Fruit fly (Drosophila melanogaster) whole organism, embryonic: Measurements from ENCODE around the gene CG33664.

Experiments
- Aef1 ChIP-seq: fragments of 200-800 bp; sonication (Bioruptor generic); IDR thresholded peaks from 3 replicates; pipeline ENCODE4 v1.3.6; 2022; ENCODE audit warnings: missing biosample characterization, missing genetic modification characterization
- CG10959 ChIP-seq: fragments of 200-800 bp; sonication (Bioruptor generic); IDR thresholded peaks from 2 replicates; pipeline ENCODE4 v1.3.6; 2022; ENCODE audit warnings: missing biosample characterization, missing genetic modification characterization
- CG11093 ChIP-seq: fragments of 200-800 bp; sonication (Bioruptor generic); IDR thresholded peaks from 3 replicates; pipeline ENCODE4 v1.3.6; 2022; ENCODE audit warnings: missing biosample characterization, missing genetic modification characterization
- CG11695 ChIP-seq: fragments of 200-800 bp; sonication (Bioruptor generic); IDR thresholded peaks from 3 replicates; pipeline ENCODE4 v1.3.6; 2022; ENCODE audit warnings: missing biosample characterization, missing genetic modification characterization
- CG13624 ChIP-seq: fragments of 200-800 bp; sonication (Bioruptor generic); optimal IDR thresholded peaks from 2 replicates; lab custom pipeline; 2016; ENCODE audit warnings: missing biosample characterization, missing genetic modification characterization
- CG14441 ChIP-seq: fragments of 200-800 bp; sonication (Bioruptor generic); IDR thresholded peaks from 2 replicates; pipeline ENCODE4 v1.3.6; 2022; ENCODE audit warnings: missing biosample characterization, missing genetic modification characterization
- CG1603 ChIP-seq: fragments of 200-800 bp; sonication (Bioruptor generic); optimal IDR thresholded peaks from 2 replicates; lab custom pipeline; 2019; ENCODE audit warnings: missing biosample characterization, mild to moderate bottlenecking, missing genetic modification characterization, moderate library complexity
- CG17802 ChIP-seq: fragments of 200-800 bp; sonication (Bioruptor generic); optimal IDR thresholded peaks from 2 replicates; lab custom pipeline; 2018; ENCODE audit warnings: missing biosample characterization, mild to moderate bottlenecking, missing genetic modification characterization, moderate library complexity
- CG2116 ChIP-seq: fragments of 200-800 bp; sonication (Bioruptor generic); optimal IDR thresholded peaks from 3 replicates; lab custom pipeline; 2018; ENCODE audit warnings: missing biosample characterization, mild to moderate bottlenecking, missing genetic modification characterization
- CG30403 ChIP-seq: fragments of 200-800 bp; sonication (Bioruptor generic); optimal IDR thresholded peaks from 3 replicates; lab custom pipeline; 2016; ENCODE audit warnings: missing biosample characterization, missing genetic modification characterization
- CG3838 ChIP-seq: fragments of 200-800 bp; sonication (Bioruptor generic); optimal IDR thresholded peaks from 3 replicates; lab custom pipeline; 2016; ENCODE audit warnings: missing biosample characterization, missing genetic modification characterization
- CG42726 ChIP-seq: fragments of 200-800 bp; sonication (Bioruptor generic); IDR thresholded peaks from 2 replicates; pipeline ENCODE4 v1.3.6; 2022; ENCODE audit warnings: missing biosample characterization, missing genetic modification characterization; ENCODE audit not compliant: partially characterized antibody
- CG7839 ChIP-seq: fragments of 200-800 bp; sonication (Bioruptor generic); optimal IDR thresholded peaks from 3 replicates; lab custom pipeline; 2018; ENCODE audit warnings: missing biosample characterization, mild to moderate bottlenecking, missing genetic modification characterization, moderate library complexity
- CG7963 ChIP-seq: fragments of 200-800 bp; sonication (Bioruptor generic); IDR thresholded peaks from 3 replicates; pipeline ENCODE4 v1.3.6; 2022; ENCODE audit warnings: missing biosample characterization, missing genetic modification characterization; ENCODE audit not compliant: partially characterized antibody
- CG8281 ChIP-seq: fragments of 200-800 bp; sonication (Bioruptor generic); optimal IDR thresholded peaks from 2 replicates; lab custom pipeline; 2018; ENCODE audit warnings: missing biosample characterization, mild to moderate bottlenecking, missing genetic modification characterization, moderate library complexity
- CG9817 ChIP-seq: fragments of 200-800 bp; sonication (Bioruptor generic); optimal IDR thresholded peaks from 2 replicates; lab custom pipeline; 2018; ENCODE audit warnings: missing biosample characterization, mild to moderate bottlenecking, missing genetic modification characterization, moderate library complexity
- CrebB ChIP-seq: fragments of 200-800 bp; sonication (Bioruptor generic); optimal IDR thresholded peaks from 3 replicates; lab custom pipeline; 2018; ENCODE audit warnings: missing biosample characterization, mild to moderate bottlenecking, missing genetic modification characterization
- D ChIP-seq, 2 experiments: fragments of 200-800 bp in 1 of 2; fragments of >200 bp in 1 of 2; sonication (Bioruptor generic) in 1 of 2; optimal IDR thresholded peaks; 2 replicates in 1 of 2; 3 replicates in 1 of 2; lab custom pipeline; 2017; ENCODE audit warnings: mild to moderate bottlenecking in 1 of 2, missing biosample characterization in 1 of 2, missing genetic modification characterization in 1 of 2, missing genetic modification reagents in 1 of 2
- Dbx ChIP-seq: fragments of 200-800 bp; sonication (Bioruptor generic); IDR thresholded peaks from 3 replicates; pipeline ENCODE4 v1.3.6; 2022; ENCODE audit warnings: missing biosample characterization, missing genetic modification characterization
- Dip3 ChIP-seq: fragments of 200-800 bp; sonication (Bioruptor generic); optimal IDR thresholded peaks from 3 replicates; lab custom pipeline; 2016; ENCODE audit warnings: missing biosample characterization, missing genetic modification characterization
- Drgx ChIP-seq: fragments of 200-800 bp; sonication (Bioruptor generic); IDR thresholded peaks from 2 replicates; pipeline ENCODE4 v1.3.6; 2022; ENCODE audit warnings: missing biosample characterization, missing genetic modification characterization
- Fer2 ChIP-seq: fragments of 200-800 bp; sonication (Bioruptor generic); optimal IDR thresholded peaks from 2 replicates; lab custom pipeline; 2018; ENCODE audit warnings: missing biosample characterization, mild to moderate bottlenecking, missing genetic modification characterization, moderate library complexity
- HHEX ChIP-seq: fragments of 200-800 bp; sonication (Bioruptor generic); optimal IDR thresholded peaks from 3 replicates; lab custom pipeline; 2017; ENCODE audit warnings: missing biosample characterization, mild to moderate bottlenecking, missing genetic modification characterization, missing genetic modification reagents
- HLH3B ChIP-seq: fragments of 200-800 bp; sonication (Bioruptor generic); IDR thresholded peaks from 2 replicates; pipeline ENCODE4 v1.3.6; 2022; ENCODE audit warnings: missing biosample characterization, missing genetic modification characterization
- Hr3 ChIP-seq: fragments of 200-800 bp; sonication (Bioruptor generic); optimal IDR thresholded peaks from 3 replicates; lab custom pipeline; 2016; ENCODE audit warnings: missing biosample characterization, missing genetic modification characterization
- Hr39 ChIP-seq: fragments of >200 bp; optimal IDR thresholded peaks from 2 replicates; lab custom pipeline; 2017
- Lhr ChIP-seq: fragments of 200-800 bp; sonication (Bioruptor generic); optimal IDR thresholded peaks from 3 replicates; lab custom pipeline; 2017; ENCODE audit warnings: mild to moderate bottlenecking, missing biosample characterization, missing genetic modification reagents, missing genetic modification characterization
- Spps ChIP-seq: fragments of 200-800 bp; sonication (Bioruptor generic); optimal IDR thresholded peaks from 2 replicates; lab custom pipeline; 2018; ENCODE audit warnings: missing biosample characterization, mild to moderate bottlenecking, missing genetic modification characterization
- ac ChIP-seq: fragments of 200-800 bp; sonication (Bioruptor generic); optimal IDR thresholded peaks from 3 replicates; lab custom pipeline; 2017; ENCODE audit warnings: missing biosample characterization, mild to moderate bottlenecking, missing genetic modification characterization
- al ChIP-seq: fragments of 200-800 bp; sonication (Bioruptor generic); IDR thresholded peaks from 2 replicates; pipeline ENCODE4 v1.3.6; 2022; ENCODE audit warnings: missing biosample characterization, missing genetic modification characterization
- bcd ChIP-seq: fragments of 200-800 bp; sonication (Bioruptor generic); optimal IDR thresholded peaks from 2 replicates; lab custom pipeline; 2017; ENCODE audit warnings: missing biosample characterization, mild to moderate bottlenecking, missing genetic modification characterization
- bigmax ChIP-seq: fragments of 200-800 bp; sonication (Bioruptor generic); optimal IDR thresholded peaks from 2 replicates; lab custom pipeline; 2018; ENCODE audit warnings: missing biosample characterization, mild to moderate bottlenecking, missing genetic modification characterization
- caup ChIP-seq: fragments of 200-800 bp; sonication (Bioruptor generic); optimal IDR thresholded peaks from 3 replicates; lab custom pipeline; 2017; ENCODE audit warnings: missing biosample characterization, mild to moderate bottlenecking, missing genetic modification characterization, moderate library complexity; ENCODE audit not compliant: severe bottlenecking
- danr ChIP-seq: fragments of 200-800 bp; sonication (Bioruptor generic); IDR thresholded peaks from 2 replicates; pipeline ENCODE4 v1.3.6; 2022; ENCODE audit warnings: missing biosample characterization, missing genetic modification characterization
- dati ChIP-seq: fragments of 200-800 bp; sonication (Bioruptor generic); IDR thresholded peaks from 2 replicates; pipeline ENCODE4 v1.3.6; 2022; ENCODE audit warnings: missing biosample characterization, missing genetic modification characterization
- exex ChIP-seq: fragments of 200-800 bp; sonication (Bioruptor generic); optimal IDR thresholded peaks from 4 replicates; lab custom pipeline; 2018; ENCODE audit warnings: missing biosample characterization, mild to moderate bottlenecking, missing genetic modification characterization, moderate library complexity
- fru ChIP-seq: fragments of >200 bp; optimal IDR thresholded peaks from 2 replicates; lab custom pipeline; 2017
- hb ChIP-seq: fragments of 200-800 bp; sonication (Bioruptor generic); IDR thresholded peaks from 3 replicates; pipeline ENCODE4 v1.3.6; 2022; ENCODE audit warnings: missing biosample characterization, missing genetic modification characterization; ENCODE audit not compliant: partially characterized antibody
- inv ChIP-seq: fragments of 200-800 bp; sonication (Bioruptor generic); IDR thresholded peaks from 2 replicates; pipeline ENCODE4 v1.3.6; 2022; ENCODE audit warnings: missing biosample characterization, missing genetic modification characterization; ENCODE audit not compliant: partially characterized antibody
- jigr1 ChIP-seq: fragments of 200-800 bp; sonication (Bioruptor generic); IDR thresholded peaks from 3 replicates; pipeline ENCODE4 v1.3.6; 2022; ENCODE audit warnings: missing biosample characterization, missing genetic modification characterization
- klu ChIP-seq: fragments of 200-800 bp; sonication (Bioruptor generic); IDR thresholded peaks from 2 replicates; pipeline ENCODE4 v1.3.6; 2022; ENCODE audit warnings: missing biosample characterization, missing genetic modification characterization
- lbe ChIP-seq: fragments of 200-800 bp; sonication (Bioruptor generic); optimal IDR thresholded peaks from 2 replicates; lab custom pipeline; 2016; ENCODE audit warnings: missing biosample characterization, mild to moderate bottlenecking, missing genetic modification characterization
- lmd ChIP-seq: fragments of 200-800 bp; sonication (Bioruptor generic); IDR thresholded peaks from 2 replicates; pipeline ENCODE4 v1.3.6; 2022; ENCODE audit warnings: missing biosample characterization, missing genetic modification characterization
- repo ChIP-seq: fragments of 200-800 bp; sonication (Bioruptor generic); optimal IDR thresholded peaks from 2 replicates; lab custom pipeline; 2016; ENCODE audit warnings: missing biosample characterization, missing genetic modification characterization
- salm ChIP-seq: fragments of 200-800 bp; sonication (Bioruptor generic); optimal IDR thresholded peaks from 2 replicates; lab custom pipeline; 2018; ENCODE audit warnings: missing biosample characterization, mild to moderate bottlenecking, missing genetic modification characterization
- schlank ChIP-seq: fragments of 200-800 bp; sonication (Bioruptor generic); optimal IDR thresholded peaks from 2 replicates; lab custom pipeline; 2018; ENCODE audit warnings: missing biosample characterization, mild to moderate bottlenecking, missing genetic modification characterization
- sens-2 ChIP-seq: fragments of 200-800 bp; sonication (Bioruptor generic); IDR thresholded peaks from 2 replicates; pipeline ENCODE4 v1.3.6; 2022; ENCODE audit warnings: missing biosample characterization, missing genetic modification characterization
- sna ChIP-seq: fragments of 200-800 bp; sonication (Bioruptor generic); IDR thresholded peaks from 2 replicates; pipeline ENCODE4 v1.3.6; 2022; ENCODE audit warnings: missing biosample characterization, missing genetic modification characterization; ENCODE audit not compliant: partially characterized antibody
- tup ChIP-seq: fragments of 200-800 bp; sonication (Bioruptor generic); optimal IDR thresholded peaks from 2 replicates; lab custom pipeline; 2016; ENCODE audit warnings: missing biosample characterization, mild to moderate bottlenecking, missing genetic modification characterization, moderate library complexity

Gene CG33664

DNA sequence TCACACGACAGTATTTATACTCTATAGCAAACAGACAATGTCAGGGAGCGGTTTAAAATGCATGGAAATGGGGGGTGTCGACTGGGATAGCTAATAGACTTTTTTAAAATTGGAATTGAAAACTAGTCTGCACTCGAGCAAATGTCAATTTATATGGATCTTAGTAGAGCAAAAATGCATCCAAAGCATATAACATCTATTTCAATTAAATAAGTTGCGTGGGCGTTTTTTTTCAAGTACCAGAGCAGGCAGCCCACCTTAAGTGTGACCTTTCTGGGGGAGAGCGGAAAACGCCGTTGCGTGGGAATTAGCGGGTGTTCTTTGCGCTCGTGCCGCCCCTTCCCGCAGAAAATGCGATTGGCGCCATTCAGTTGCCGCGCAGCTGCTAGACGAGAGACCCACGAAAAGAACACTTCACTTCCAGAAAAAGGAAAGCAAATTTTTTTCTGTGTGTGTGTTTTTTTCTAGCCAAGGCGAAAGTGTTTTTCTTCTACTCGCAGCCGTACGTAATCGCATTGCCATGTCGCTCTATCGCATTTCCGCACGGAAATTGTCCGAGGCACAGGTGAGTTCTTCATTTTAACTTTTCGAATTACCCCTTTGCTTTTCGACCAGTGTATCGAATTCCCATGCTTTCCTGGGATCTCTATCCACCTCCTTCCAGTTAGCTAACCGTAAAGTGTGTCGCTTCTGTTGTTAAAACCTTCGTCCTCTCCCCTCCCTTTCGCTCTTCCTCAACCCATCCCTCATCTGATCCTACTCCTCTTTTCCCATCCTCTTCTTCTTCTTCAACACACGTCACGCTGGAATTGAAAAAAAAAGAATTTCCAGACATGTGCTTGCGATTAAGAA, 31.9 kb upstream of the CG33664 start (continued):
- no peak for TF ChIP-seq Aef1 (GFP tag; lab: Robert Waterston, UW)
- no peak for TF ChIP-seq CG7963 (GFP tag; lab: Robert Waterston, UW)
- TF ChIP-seq klu (GFP tag; lab: Robert Waterston, UW): peak; percentile 87; the same call in 1 of the 2 replicates
- no peak for TF ChIP-seq tup (GFP tag; lab: Kevin White, UChicago)
- TF ChIP-seq Spps (tag; lab: Kevin White, UChicago): no peak
- peak; percentile 13 for TF ChIP-seq CG13624 (GFP tag; lab: Kevin White, UChicago)
- no peak for TF ChIP-seq CG9817 (tag; lab: Kevin White, UChicago)
- TF ChIP-seq CG10959: no peak
- no peak for TF ChIP-seq bigmax (GFP tag; lab: Kevin White, UChicago)
- TF ChIP-seq fru (lab: Kevin White, UChicago): no peak
- no peak for TF ChIP-seq CG30403 (GFP tag; lab: Kevin White, UChicago)
- no peak for TF ChIP-seq Dip3 (GFP tag; lab: Kevin White, UChicago)
- TF ChIP-seq Fer2: peak; percentile 6
- TF ChIP-seq CG11695 (GFP tag; lab: Robert Waterston, UW): 0 out of 3 replicates have a peak, but pooled peaks have one; percentile 7
- TF ChIP-seq HLH3B: 0 out of 2 replicates have a peak, but pooled peaks have one; percentile 14
- no peak for TF ChIP-seq Hr39 (lab: Kevin White, UChicago)
- peak; percentile 10 for TF ChIP-seq CG1603
- no peak for TF ChIP-seq Drgx (GFP tag; lab: Robert Waterston, UW)
- peak; percentile 11 for TF ChIP-seq ac (GFP tag; lab: Kevin White, UChicago)
- TF ChIP-seq Dbx (GFP tag; lab: Robert Waterston, UW): peak; percentile 58; the same call in 2 of the 3 replicates
- TF ChIP-seq lbe (GFP tag; lab: Kevin White, UChicago): no peak
- no peak for TF ChIP-seq jigr1
- no peak for TF ChIP-seq CG8281 (tag; lab: Kevin White, UChicago)
- TF ChIP-seq al (GFP tag; lab: Robert Waterston, UW): no peak
- TF ChIP-seq salm (tag; lab: Kevin White, UChicago): no peak
- TF ChIP-seq lmd (GFP tag; lab: Robert Waterston, UW): no peak
- TF ChIP-seq CrebB (tag; lab: Kevin White, UChicago): peak; percentile 1
- peak; percentile 58 for TF ChIP-seq CG2116 (GFP tag; lab: Kevin White, UChicago)
- TF ChIP-seq sna (GFP tag; lab: Robert Waterston, UW): no peak
- peak; percentile 25; the same call in 1 of the 2 replicates for TF ChIP-seq CG42726 (GFP tag; lab: Robert Waterston, UW)
- no peak for TF ChIP-seq CG14441 (GFP tag; lab: Robert Waterston, UW)
- TF ChIP-seq Hr3 (GFP tag; lab: Kevin White, UChicago): no peak
- TF ChIP-seq hb (GFP tag; lab: Robert Waterston, UW): no peak
- no peak for TF ChIP-seq CG17802 (tag; lab: Kevin White, UChicago)
- no peak for TF ChIP-seq D (optimal IDR thresholded peaks at IDR 0.05; lab: Kevin White, UChicago)
- no peak for TF ChIP-seq D (GFP tag; optimal IDR thresholded peaks at IDR 0.05; lab: Kevin White, UChicago)
- peak; percentile 46 for TF ChIP-seq caup (GFP tag; lab: Kevin White, UChicago)
- TF ChIP-seq sens-2 (GFP tag; lab: Robert Waterston, UW): no peak
- peak; percentile 51 for TF ChIP-seq HHEX (GFP tag; lab: Kevin White, UChicago)
- no peak for TF ChIP-seq CG3838 (GFP tag; lab: Kevin White, UChicago)
- TF ChIP-seq danr (GFP tag; lab: Robert Waterston, UW): no peak
- peak; percentile 13 for TF ChIP-seq repo
- no peak for TF ChIP-seq dati (GFP tag; lab: Robert Waterston, UW)
- no peak for TF ChIP-seq inv
- no peak for TF ChIP-seq bcd (GFP tag; lab: Kevin White, UChicago)
- TF ChIP-seq CG11093 (GFP tag; lab: Robert Waterston, UW): no peak
- no peak for TF ChIP-seq exex (tag; lab: Kevin White, UChicago)
- TF ChIP-seq CG7839: no peak
- TF ChIP-seq Lhr: peak; percentile 44
- TF ChIP-seq schlank: no peak
